Fruit fly (Drosophila melanogaster): ENCODE results near the gene eas.

DNA sequence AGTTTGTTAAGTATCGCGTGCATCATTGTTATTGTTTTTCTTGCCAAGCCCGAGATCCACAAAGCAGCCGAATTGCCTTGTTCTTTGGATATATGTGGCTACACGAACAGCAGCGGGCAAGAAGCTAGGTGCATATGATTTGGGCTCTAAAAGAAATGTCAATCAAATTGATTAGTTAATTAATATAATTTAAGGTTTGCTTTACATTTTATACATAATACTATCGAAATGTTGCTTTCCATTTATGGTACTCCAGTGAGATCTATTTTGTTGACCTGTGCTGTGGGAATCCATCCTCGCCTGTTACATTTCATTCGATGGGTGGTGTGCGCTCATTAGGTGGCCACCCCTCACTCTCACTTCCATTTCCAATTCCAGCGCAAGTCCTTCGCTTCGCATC lies 14.7 kb upstream of the eas start:
- TF ChIP-seq Sox15 (GFP tag; optimal IDR thresholded peaks at IDR 0.05) (peak; percentile 10), Hr4 (GFP tag; optimal IDR thresholded peaks at IDR 0.05) (peak; percentile 49), Blimp-1 (GFP tag; optimal IDR thresholded peaks at IDR 0.05) (no peak), CG31627 (GFP tag; optimal IDR thresholded peaks at IDR 0.05) (peak; percentile 53), fd85E (GFP tag; optimal IDR thresholded peaks at IDR 0.05) (no peak)
